Worm (Caenorhabditis elegans) whole organism, L3 larva: ENCODE measurements around the gene oatr-1.

Experiments used
- R02D3.7 ChIP-seq: fragments of 150-350 bp; optimal IDR thresholded peaks from 2 replicates; lab custom pipeline; 2014; ENCODE audit warnings: missing biosample characterization, missing genetic modification characterization
- ZK546.5 ChIP-seq: sonication (generic microtip); optimal IDR thresholded peaks from 2 replicates; lab custom pipeline; 2017; ENCODE audit warnings: missing biosample characterization, missing genetic modification characterization
- aly-2 ChIP-seq: fragments of 150-350 bp; optimal IDR thresholded peaks from 2 replicates; lab custom pipeline; 2014; ENCODE audit warnings: missing biosample characterization, missing genetic modification characterization
- ama-1 ChIP-seq: fragments of 150-350 bp; optimal IDR thresholded peaks from 2 replicates; lab custom pipeline; 2018
- ceh-16 ChIP-seq: sonication (generic microtip); optimal IDR thresholded peaks from 2 replicates; lab custom pipeline; 2017; ENCODE audit warnings: missing biosample characterization, missing genetic modification characterization
- ceh-28 ChIP-seq: fragments of 150-350 bp; optimal IDR thresholded peaks from 2 replicates; lab custom pipeline; 2014; ENCODE audit warnings: missing biosample characterization, missing genetic modification reagents, missing genetic modification characterization
- ceh-82 ChIP-seq: fragments of 150-350 bp; optimal IDR thresholded peaks from 2 replicates; lab custom pipeline; 2014; ENCODE audit warnings: missing biosample characterization, missing genetic modification characterization
- ceh-9 ChIP-seq: sonication (generic microtip); optimal IDR thresholded peaks from 2 replicates; lab custom pipeline; 2018; ENCODE audit warnings: missing biosample characterization, missing genetic modification characterization
- daf-12 ChIP-seq: fragments of 150-350 bp; optimal IDR thresholded peaks from 2 replicates; lab custom pipeline; 2014; ENCODE audit warnings: missing biosample characterization, missing genetic modification reagents, missing genetic modification characterization
- egl-5 ChIP-seq: fragments of 150-350 bp; optimal IDR thresholded peaks from 2 replicates; lab custom pipeline; 2017; ENCODE audit warnings: missing biosample characterization, missing genetic modification reagents, missing genetic modification characterization, inconsistent platforms
- elt-1 ChIP-seq: fragments of 150-350 bp; optimal IDR thresholded peaks from 2 replicates; lab custom pipeline; 2014; ENCODE audit warnings: missing biosample characterization, missing genetic modification characterization
- elt-2 ChIP-seq: sonication (generic microtip); optimal IDR thresholded peaks from 2 replicates; lab custom pipeline; 2016; ENCODE audit warnings: missing genetic modification reagents, mild to moderate bottlenecking, missing genetic modification characterization, missing compliant biosample characterization
- fkh-10 ChIP-seq: sonication (generic microtip); optimal IDR thresholded peaks from 2 replicates; lab custom pipeline; 2017; ENCODE audit warnings: missing biosample characterization, missing genetic modification reagents, missing genetic modification characterization
- fkh-2 ChIP-seq: fragments of 150-350 bp; optimal IDR thresholded peaks from 2 replicates; lab custom pipeline; 2014; ENCODE audit warnings: missing biosample characterization, missing genetic modification reagents, missing genetic modification characterization
- fos-1 ChIP-seq: fragments of 150-350 bp; optimal IDR thresholded peaks from 2 replicates; lab custom pipeline; 2014; ENCODE audit warnings: missing biosample characterization, missing genetic modification characterization
- jun-1 ChIP-seq: fragments of 150-350 bp; optimal IDR thresholded peaks from 2 replicates; lab custom pipeline; 2014; ENCODE audit warnings: missing biosample characterization, missing genetic modification reagents, missing genetic modification characterization
- lin-15B ChIP-seq: fragments of 150-350 bp; optimal IDR thresholded peaks from 2 replicates; lab custom pipeline; 2014; ENCODE audit warnings: missing biosample characterization, missing genetic modification characterization
- lin-39 ChIP-seq: fragments of 150-350 bp; optimal IDR thresholded peaks from 2 replicates; lab custom pipeline; 2018; ENCODE audit warnings: missing biosample characterization, missing genetic modification reagents, missing genetic modification characterization
- lsy-12 ChIP-seq: sonication (generic microtip); optimal IDR thresholded peaks from 2 replicates; lab custom pipeline; 2016; ENCODE audit warnings: mild to moderate bottlenecking, missing genetic modification characterization, missing compliant biosample characterization
- mdl-1 ChIP-seq: fragments of 150-350 bp; optimal IDR thresholded peaks from 2 replicates; lab custom pipeline; 2014; ENCODE audit warnings: missing biosample characterization, missing genetic modification characterization
- mml-1 ChIP-seq: fragments of 150-350 bp; sonication (generic microtip); optimal IDR thresholded peaks from 3 replicates; lab custom pipeline; 2014; ENCODE audit warnings: missing biosample characterization, missing genetic modification characterization
- nfya-1 ChIP-seq: sonication (generic microtip); optimal IDR thresholded peaks from 2 replicates; lab custom pipeline; 2017; ENCODE audit warnings: missing genetic modification characterization, mild to moderate bottlenecking, missing compliant biosample characterization, antibody characterized with exemption, moderate library complexity; ENCODE audit not compliant: insufficient read depth
- nhr-11 ChIP-seq: fragments of 150-350 bp; optimal IDR thresholded peaks from 2 replicates; lab custom pipeline; 2014; ENCODE audit warnings: missing biosample characterization, missing genetic modification characterization
- nhr-12 ChIP-seq: fragments of 150-350 bp; optimal IDR thresholded peaks from 2 replicates; lab custom pipeline; 2014; ENCODE audit warnings: missing biosample characterization, missing genetic modification characterization
- nhr-23 ChIP-seq: fragments of 150-350 bp; optimal IDR thresholded peaks from 2 replicates; lab custom pipeline; 2014; ENCODE audit warnings: missing biosample characterization, missing genetic modification reagents, missing genetic modification characterization
- nhr-25 ChIP-seq: sonication (generic microtip); optimal IDR thresholded peaks from 2 replicates; lab custom pipeline; 2017; ENCODE audit warnings: missing biosample characterization, missing genetic modification characterization
- nhr-28 ChIP-seq: fragments of 150-350 bp; optimal IDR thresholded peaks from 2 replicates; lab custom pipeline; 2014; ENCODE audit warnings: missing biosample characterization, missing genetic modification characterization
- nhr-43 ChIP-seq: sonication (generic microtip); optimal IDR thresholded peaks from 2 replicates; lab custom pipeline; 2016; ENCODE audit warnings: mild to moderate bottlenecking, missing genetic modification characterization, missing compliant biosample characterization; ENCODE audit not compliant: poor library complexity, severe bottlenecking
- nhr-67 ChIP-seq: fragments of 150-350 bp; optimal IDR thresholded peaks from 2 replicates; lab custom pipeline; 2014; ENCODE audit warnings: missing biosample characterization, missing genetic modification characterization
- nhr-76 ChIP-seq: fragments of 150-350 bp; sonication (generic microtip); optimal IDR thresholded peaks from 5 replicates; lab custom pipeline; 2014; ENCODE audit warnings: missing biosample characterization, missing genetic modification characterization
- nhr-77 ChIP-seq: fragments of 150-350 bp; optimal IDR thresholded peaks from 2 replicates; lab custom pipeline; 2014; ENCODE audit warnings: missing biosample characterization, missing genetic modification characterization
- pha-4 ChIP-seq: fragments of 150-350 bp; optimal IDR thresholded peaks from 2 replicates; lab custom pipeline; 2014; ENCODE audit warnings: missing biosample characterization, missing genetic modification reagents, missing genetic modification characterization
- pqm-1 ChIP-seq: fragments of 150-350 bp; optimal IDR thresholded peaks from 2 replicates; lab custom pipeline; 2017; ENCODE audit warnings: missing biosample characterization, missing genetic modification characterization, inconsistent platforms
- sea-2 ChIP-seq: fragments of 150-350 bp; sonication (generic microtip); optimal IDR thresholded peaks from 4 replicates; lab custom pipeline; 2014; ENCODE audit warnings: missing biosample characterization, missing genetic modification reagents, missing genetic modification characterization
- skn-1 ChIP-seq: fragments of 150-350 bp; optimal IDR thresholded peaks from 2 replicates; lab custom pipeline; 2014; ENCODE audit warnings: missing biosample characterization, missing genetic modification characterization
- unc-39 ChIP-seq: sonication (generic microtip); optimal IDR thresholded peaks from 4 replicates; lab custom pipeline; 2017; ENCODE audit warnings: missing biosample characterization, missing genetic modification characterization
- unc-62 ChIP-seq: fragments of 150-350 bp; sonication (generic microtip); optimal IDR thresholded peaks from 4 replicates; lab custom pipeline; 2014; ENCODE audit warnings: missing biosample characterization, missing genetic modification reagents, missing genetic modification characterization
- zag-1 ChIP-seq: fragments of 150-350 bp; optimal IDR thresholded peaks from 2 replicates; lab custom pipeline; 2014; ENCODE audit warnings: missing biosample characterization, missing genetic modification characterization
- ztf-11 ChIP-seq: fragments of 150-350 bp; optimal IDR thresholded peaks from 2 replicates; lab custom pipeline; 2014; ENCODE audit warnings: missing biosample characterization, missing genetic modification characterization
- ztf-4 ChIP-seq: fragments of 150-350 bp; optimal IDR thresholded peaks from 2 replicates; lab custom pipeline; 2014; ENCODE audit warnings: missing biosample characterization, missing genetic modification characterization

oatr-1 gene

DNA sequence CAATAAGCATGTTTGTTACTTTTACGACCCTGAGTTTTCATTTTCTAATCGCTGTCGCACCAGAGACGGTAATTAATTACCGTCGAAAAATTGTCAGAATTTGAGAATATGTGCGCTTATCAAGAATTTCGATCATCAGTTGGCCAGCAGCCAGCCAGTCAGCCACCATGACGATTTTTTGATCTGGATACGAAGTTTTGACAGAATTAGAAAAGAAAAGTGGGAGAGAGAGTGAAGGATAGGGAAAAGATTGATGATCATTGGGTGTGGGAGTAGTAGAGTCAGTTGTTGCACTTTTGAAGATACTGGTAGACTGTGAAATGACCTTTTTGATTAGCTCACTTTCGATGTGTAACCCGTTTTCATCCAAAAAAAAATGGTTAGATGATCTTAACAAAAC, 31.6 kb downstream of the oatr-1 start:
- no peak for TF ChIP-seq fkh-2 (tag; lab: Kevin White, UChicago)
- TF ChIP-seq lin-15B (tag; lab: Kevin White, UChicago): peak; percentile 5
- TF ChIP-seq nhr-25 (tag; lab: Kevin White, UChicago): peak; percentile 74
- no peak for TF ChIP-seq jun-1 (tag; lab: Kevin White, UChicago)
- peak; percentile 76 for TF ChIP-seq unc-62 (GFP tag; lab: Kevin White, UChicago)
- TF ChIP-seq R02D3.7: no peak
- peak; percentile 72 for TF ChIP-seq elt-1 (tag; lab: Kevin White, UChicago)
- no peak for TF ChIP-seq aly-2
- peak; percentile 88 for TF ChIP-seq lin-39
- TF ChIP-seq nhr-23 (tag; lab: Kevin White, UChicago): peak; percentile 32
- TF ChIP-seq ztf-4 (tag; lab: Kevin White, UChicago): no peak
- TF ChIP-seq ceh-82: no peak
- TF ChIP-seq nfya-1: peak; percentile 19
- no peak for TF ChIP-seq nhr-28 (tag; lab: Kevin White, UChicago)
- TF ChIP-seq, all 47 proteins: peak for 7

DNA sequence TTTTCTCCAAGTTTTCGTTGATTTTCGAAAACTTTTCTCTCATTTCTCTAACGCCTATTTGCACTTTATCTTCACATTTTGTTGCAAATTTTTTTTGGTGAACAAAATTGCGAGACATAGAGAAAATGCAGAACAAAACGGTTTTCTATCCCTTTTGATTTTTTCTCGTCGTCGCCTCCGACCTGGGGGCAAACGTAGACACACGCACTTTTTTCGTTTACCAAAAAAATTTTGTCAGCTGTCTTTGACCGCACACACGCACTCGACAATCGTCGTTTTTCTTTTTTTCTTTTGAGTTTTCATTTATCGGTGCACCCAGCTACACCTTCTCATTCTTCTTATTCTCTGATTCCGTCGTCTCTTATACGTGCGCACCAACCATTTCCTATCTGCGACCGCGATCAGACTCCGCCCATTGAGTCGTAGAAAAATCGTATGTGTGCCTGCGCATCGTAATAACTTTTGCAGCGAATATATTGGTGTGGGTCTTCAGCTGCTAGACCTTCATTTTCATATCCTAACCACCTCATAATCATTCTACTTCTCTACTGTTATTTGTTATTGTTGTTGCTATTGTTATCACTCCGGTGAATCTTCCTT, 33.6 kb downstream of the oatr-1 start:
- peak; percentile 56 for TF ChIP-seq elt-1 (tag; lab: Kevin White, UChicago)
- TF ChIP-seq ztf-4 (tag; lab: Kevin White, UChicago): no peak
- TF ChIP-seq nhr-43 (tag; lab: Kevin White, UChicago): peak; percentile 71
- TF ChIP-seq nfya-1: peak; percentile 33
- TF ChIP-seq ZK546.5: no peak
- peak; percentile 31 for TF ChIP-seq ama-1 (lab: Kevin White, UChicago)
- TF ChIP-seq zag-1 (tag; lab: Kevin White, UChicago): no peak
- no peak for TF ChIP-seq nhr-76 (tag; lab: Kevin White, UChicago)
- peak; percentile 51 for TF ChIP-seq nhr-25 (tag; lab: Kevin White, UChicago)
- TF ChIP-seq pha-4 (tag; lab: Kevin White, UChicago): peak; percentile 37
- peak; percentile 56 for TF ChIP-seq nhr-23 (tag; lab: Kevin White, UChicago)
- TF ChIP-seq jun-1 (tag; lab: Kevin White, UChicago): peak; percentile 40
- peak; percentile 7 for TF ChIP-seq fos-1 (tag; lab: Kevin White, UChicago)

DNA sequence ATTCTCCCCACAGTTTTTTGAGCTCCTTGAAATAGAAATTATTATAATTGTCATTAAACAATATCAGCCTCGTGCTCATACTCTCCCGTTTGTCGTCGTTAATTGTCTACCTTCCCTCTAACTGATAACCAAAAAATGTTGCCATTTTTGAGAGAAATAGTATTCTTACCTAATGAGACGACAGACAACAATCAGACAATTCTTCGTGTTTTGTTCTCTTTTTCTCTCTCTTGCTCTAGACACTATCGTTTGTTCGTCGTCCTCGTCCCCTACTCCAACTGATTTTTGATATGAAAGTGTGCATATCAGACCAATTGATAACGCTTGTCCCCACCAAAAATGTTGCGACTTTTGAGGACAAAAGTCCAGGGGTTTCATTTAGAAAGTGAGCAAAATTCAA, 34.4 kb downstream of the oatr-1 start:
- TF ChIP-seq pqm-1 (tag; lab: Kevin White, UChicago): peak; percentile 98
- TF ChIP-seq nhr-67 (tag; lab: Kevin White, UChicago): no peak
- TF ChIP-seq ceh-9 (tag; lab: Kevin White, UChicago): no peak
- no peak for TF ChIP-seq lin-15B (tag; lab: Kevin White, UChicago)
- TF ChIP-seq daf-12: no peak
- no peak for TF ChIP-seq mml-1 (tag; lab: Kevin White, UChicago)
- TF ChIP-seq egl-5 (tag; lab: Kevin White, UChicago): no peak
- TF ChIP-seq nhr-23 (tag; lab: Kevin White, UChicago): no peak
- TF ChIP-seq unc-39 (tag; lab: Kevin White, UChicago): no peak
- no peak for TF ChIP-seq ztf-4 (tag; lab: Kevin White, UChicago)
- TF ChIP-seq nhr-43 (tag; lab: Kevin White, UChicago): no peak
- TF ChIP-seq aly-2: no peak
- peak; percentile 21 for TF ChIP-seq skn-1
- TF ChIP-seq nhr-11: no peak
- no peak for TF ChIP-seq fos-1 (tag; lab: Kevin White, UChicago)
- no peak for TF ChIP-seq ZK546.5
- peak; percentile 19 for TF ChIP-seq jun-1 (tag; lab: Kevin White, UChicago)
- TF ChIP-seq fkh-10 (GFP tag; lab: Kevin White, UChicago): no peak
- peak; percentile 97 for TF ChIP-seq elt-2 (tag; lab: Kevin White, UChicago)
- no peak for TF ChIP-seq ceh-28 (tag; lab: Kevin White, UChicago)
- TF ChIP-seq ama-1 (lab: Kevin White, UChicago): no peak
- TF ChIP-seq ceh-16 (tag; lab: Kevin White, UChicago): no peak
- TF ChIP-seq sea-2 (GFP tag; lab: Kevin White, UChicago): no peak
- TF ChIP-seq nhr-76 (tag; lab: Kevin White, UChicago): no peak
- TF ChIP-seq unc-62 (GFP tag; lab: Kevin White, UChicago): no peak
- no peak for TF ChIP-seq nhr-12 (tag; lab: Kevin White, UChicago)
- no peak for TF ChIP-seq ztf-11
- peak; percentile 59 for TF ChIP-seq pha-4 (tag; lab: Kevin White, UChicago)
- no peak for TF ChIP-seq lsy-12 (tag; lab: Kevin White, UChicago)
- TF ChIP-seq nhr-77 (tag; lab: Kevin White, UChicago): no peak
- TF ChIP-seq mdl-1 (tag; lab: Kevin White, UChicago): no peak
- no peak for TF ChIP-seq zag-1 (tag; lab: Kevin White, UChicago)
- TF ChIP-seq R02D3.7: no peak
- no peak for TF ChIP-seq ceh-82
